Worm (Caenorhabditis elegans) whole organism, L2 larva: ENCODE data around the gene pho-8.

Experiments used
- F13H6.1 ChIP-seq: sonication (generic microtip); optimal IDR thresholded peaks from 2 replicates; lab custom pipeline; 2016; ENCODE audit warnings: missing genetic modification characterization, missing compliant biosample characterization
- ZK546.5 ChIP-seq: sonication (generic microtip); optimal IDR thresholded peaks from 2 replicates; lab custom pipeline; 2017; ENCODE audit warnings: missing biosample characterization, missing genetic modification characterization
- alr-1 ChIP-seq: fragments of 150-350 bp; optimal IDR thresholded peaks from 2 replicates; lab custom pipeline; 2014; ENCODE audit warnings: missing biosample characterization, missing genetic modification characterization
- ceh-16 ChIP-seq: fragments of 150-350 bp; optimal IDR thresholded peaks from 2 replicates; lab custom pipeline; 2014; ENCODE audit warnings: missing biosample characterization, missing genetic modification characterization
- crh-2 ChIP-seq: sonication (generic microtip); optimal IDR thresholded peaks from 2 replicates; lab custom pipeline; 2017; ENCODE audit warnings: missing biosample characterization, missing genetic modification characterization
- elt-1 ChIP-seq: fragments of 150-350 bp; optimal IDR thresholded peaks from 2 replicates; lab custom pipeline; 2014; ENCODE audit warnings: missing biosample characterization, missing genetic modification characterization
- fos-1 ChIP-seq: fragments of 150-350 bp; optimal IDR thresholded peaks from 2 replicates; lab custom pipeline; 2014; ENCODE audit warnings: missing biosample characterization, missing genetic modification characterization
- gmeb-1 ChIP-seq: fragments of 150-350 bp; optimal IDR thresholded peaks from 2 replicates; lab custom pipeline; 2014; ENCODE audit warnings: missing biosample characterization, missing genetic modification characterization
- mdl-1 ChIP-seq, 2 experiments: fragments of 150-350 bp in 1 of 2; sonication (generic microtip) in 1 of 2; optimal IDR thresholded peaks; 2 replicates each; lab custom pipeline; 2017; ENCODE audit warnings: missing biosample characterization in 2 of 2, missing genetic modification characterization in 2 of 2
- nhr-129 ChIP-seq: fragments of 150-350 bp; optimal IDR thresholded peaks from 2 replicates; lab custom pipeline; 2014; ENCODE audit warnings: missing biosample characterization, missing genetic modification characterization
- nhr-77 ChIP-seq: fragments of 150-350 bp; optimal IDR thresholded peaks from 2 replicates; lab custom pipeline; 2014; ENCODE audit warnings: missing biosample characterization, missing genetic modification characterization
- peb-1 ChIP-seq: fragments of 150-350 bp; optimal IDR thresholded peaks from 2 replicates; lab custom pipeline; 2014; ENCODE audit warnings: missing biosample characterization, missing genetic modification characterization
- sma-9 ChIP-seq, 2 experiments: fragments of 150-350 bp in 1 of 2; sonication (generic microtip) in 1 of 2; optimal IDR thresholded peaks; 2 replicates each; lab custom pipeline; 2014 to 2016; ENCODE audit warnings: missing genetic modification characterization in 2 of 2, mild to moderate bottlenecking in 1 of 2, missing biosample characterization in 1 of 2, missing compliant biosample characterization in 1 of 2, missing genetic modification reagents in 1 of 2, moderate library complexity in 1 of 2
- unc-55 ChIP-seq: fragments of 150-350 bp; sonication (generic microtip); optimal IDR thresholded peaks from 3 replicates; lab custom pipeline; 2014; ENCODE audit warnings: missing biosample characterization, missing genetic modification reagents, missing genetic modification characterization
- unc-62 ChIP-seq: fragments of 150-350 bp; optimal IDR thresholded peaks from 2 replicates; lab custom pipeline; 2014; ENCODE audit warnings: missing biosample characterization, missing genetic modification reagents, missing genetic modification characterization

The pho-8 gene

ce11 chrV:11883215-11883614 lies 49.8 kb downstream of the pho-8 start:
- TF ChIP-seq nhr-77 (tag; lab: Kevin White, UChicago) (no peak), gmeb-1 (no peak), sma-9 (GFP tag; optimal IDR thresholded peaks at IDR 0.05; lab: Kevin White, UChicago) (peak; percentile 2), sma-9 (tag; optimal IDR thresholded peaks at IDR 0.05; lab: Kevin White, UChicago) (no peak), mdl-1 (tag; optimal IDR thresholded peaks at IDR 0.05; lab: Kevin White, UChicago) (no peak), nhr-129 (tag; lab: Kevin White, UChicago) (peak; percentile 34), ZK546.5 (tag; lab: Kevin White, UChicago) (no peak)

- TF ChIP-seq alr-1 (tag; lab: Kevin White, UChicago) = no peak
- no peak for TF ChIP-seq ceh-16 (tag; lab: Kevin White, UChicago)
- TF ChIP-seq F13H6.1 = peak; percentile 4
- peak; percentile 71 for TF ChIP-seq sma-9 (GFP tag; optimal IDR thresholded peaks at IDR 0.05; lab: Kevin White, UChicago)
- TF ChIP-seq sma-9 (tag; optimal IDR thresholded peaks at IDR 0.05; lab: Kevin White, UChicago) = no peak
- TF ChIP-seq peb-1 = no peak
- peak; percentile 50 for TF ChIP-seq fos-1 (tag; lab: Kevin White, UChicago)
- TF ChIP-seq crh-2 = peak; percentile 44
- no peak for TF ChIP-seq elt-1 (tag; lab: Kevin White, UChicago)
- no peak for TF ChIP-seq unc-55 (GFP tag; lab: Kevin White, UChicago)
- no peak for TF ChIP-seq unc-62 (GFP tag; lab: Kevin White, UChicago)
- TF ChIP-seq nhr-129 (tag; lab: Kevin White, UChicago) = peak; percentile 65
Measured at ce11 chrV:11885087-11885486, 51.7 kb downstream of the pho-8 start.
